Fruit fly (Drosophila melanogaster) whole organism, embryonic: ENCODE results near the gene CG15740.
A peak's percentile ranks its signal among the peaks of the same experiment; 100 is the strongest.

ENCODE experiments used
- Abd-B ChIP-seq: fragments of 200-800 bp; sonication (Bioruptor generic); optimal IDR thresholded peaks from 2 replicates; lab custom pipeline; 2018; ENCODE audit warnings: missing biosample characterization, mild to moderate bottlenecking, missing genetic modification characterization, moderate library complexity
- Atf3 ChIP-seq: fragments of 200-800 bp; sonication (Bioruptor generic); optimal IDR thresholded peaks from 3 replicates; lab custom pipeline; 2016; ENCODE audit warnings: missing biosample characterization, missing genetic modification characterization
- Atf6 ChIP-seq: fragments of 200-800 bp; sonication (Bioruptor generic); IDR thresholded peaks from 2 replicates; pipeline ENCODE4 v1.3.6; 2022; ENCODE audit warnings: missing biosample characterization, missing genetic modification characterization
- Bdp1 ChIP-seq: fragments of 200-800 bp; sonication (Bioruptor generic); optimal IDR thresholded peaks from 3 replicates; lab custom pipeline; 2016; ENCODE audit warnings: missing biosample characterization, missing genetic modification characterization
- CG1024 ChIP-seq: fragments of 200-800 bp; sonication (Bioruptor generic); IDR thresholded peaks from 2 replicates; pipeline ENCODE4 v1.3.6; 2022; ENCODE audit warnings: missing biosample characterization, missing genetic modification characterization
- CG10267 ChIP-seq: fragments of 200-800 bp; sonication (Bioruptor generic); optimal IDR thresholded peaks from 2 replicates; lab custom pipeline; 2018; ENCODE audit warnings: missing biosample characterization, mild to moderate bottlenecking, missing genetic modification characterization, moderate library complexity
- CG11695 ChIP-seq: fragments of 200-800 bp; sonication (Bioruptor generic); IDR thresholded peaks from 3 replicates; pipeline ENCODE4 v1.3.6; 2022; ENCODE audit warnings: missing biosample characterization, missing genetic modification characterization
- CG12299 ChIP-seq: fragments of 200-800 bp; sonication (Bioruptor generic); optimal IDR thresholded peaks from 2 replicates; lab custom pipeline; 2018; ENCODE audit warnings: missing biosample characterization, mild to moderate bottlenecking, missing genetic modification characterization
- CG12391 ChIP-seq: fragments of 200-800 bp; sonication (Bioruptor generic); optimal IDR thresholded peaks from 3 replicates; lab custom pipeline; 2018; ENCODE audit warnings: missing biosample characterization, mild to moderate bottlenecking, missing genetic modification characterization, moderate library complexity
- CG13775 ChIP-seq: fragments of 200-800 bp; sonication (Bioruptor generic); optimal IDR thresholded peaks from 3 replicates; lab custom pipeline; 2017; ENCODE audit warnings: missing biosample characterization, mild to moderate bottlenecking, missing genetic modification characterization
- CG15601 ChIP-seq: fragments of 200-800 bp; sonication (Bioruptor generic); optimal IDR thresholded peaks from 3 replicates; lab custom pipeline; 2019; ENCODE audit warnings: missing biosample characterization, mild to moderate bottlenecking, missing genetic modification characterization, moderate library complexity
- CG31441 ChIP-seq: fragments of 200-800 bp; sonication (Bioruptor generic); IDR thresholded peaks from 2 replicates; pipeline ENCODE4 v1.3.6; 2022; ENCODE audit warnings: missing biosample characterization, missing genetic modification characterization
- CG3726 ChIP-seq: fragments of 200-800 bp; sonication (Bioruptor generic); IDR thresholded peaks from 3 replicates; pipeline ENCODE4, ENCODE4 v1.3.6; 2022; ENCODE audit warnings: missing biosample characterization, missing genetic modification characterization
- CG4360 ChIP-seq: fragments of 200-800 bp; sonication (Bioruptor generic); IDR thresholded peaks from 2 replicates; pipeline ENCODE4 v1.3.6; 2022; ENCODE audit warnings: missing biosample characterization, missing genetic modification characterization
- CG6272 ChIP-seq: fragments of 200-800 bp; sonication (Bioruptor generic); IDR thresholded peaks from 2 replicates; pipeline ENCODE4 v1.3.6; 2022; ENCODE audit warnings: missing biosample characterization, missing genetic modification characterization
- CG7745 ChIP-seq: fragments of 200-800 bp; sonication (Bioruptor generic); optimal IDR thresholded peaks from 2 replicates; lab custom pipeline; 2018; ENCODE audit warnings: missing biosample characterization, mild to moderate bottlenecking, missing genetic modification characterization, moderate library complexity
- CG7963 ChIP-seq: fragments of 200-800 bp; sonication (Bioruptor generic); IDR thresholded peaks from 3 replicates; pipeline ENCODE4 v1.3.6; 2022; ENCODE audit warnings: missing biosample characterization, missing genetic modification characterization; ENCODE audit not compliant: partially characterized antibody
- CG7987 ChIP-seq: fragments of 200-800 bp; sonication (Bioruptor generic); optimal IDR thresholded peaks from 2 replicates; lab custom pipeline; 2018; ENCODE audit warnings: missing biosample characterization, mild to moderate bottlenecking, missing genetic modification characterization, moderate library complexity
- CG8290 ChIP-seq, 3 experiments: fragments of 200-800 bp; sonication (Bioruptor generic); optimal IDR thresholded peaks; 2 replicates each; lab custom pipeline; 2016 to 2019; ENCODE audit warnings: missing biosample characterization in 3 of 3, missing genetic modification characterization in 3 of 3, mild to moderate bottlenecking in 2 of 3, moderate library complexity in 1 of 3
- CG8388 ChIP-seq: fragments of 200-800 bp; sonication (Bioruptor generic); optimal IDR thresholded peaks from 2 replicates; lab custom pipeline; 2019; ENCODE audit warnings: missing biosample characterization, mild to moderate bottlenecking, missing genetic modification characterization, moderate library complexity
- CG9817 ChIP-seq: fragments of 200-800 bp; sonication (Bioruptor generic); optimal IDR thresholded peaks from 2 replicates; lab custom pipeline; 2018; ENCODE audit warnings: missing biosample characterization, mild to moderate bottlenecking, missing genetic modification characterization, moderate library complexity
- CHES-1-like ChIP-seq: fragments of 200-800 bp; sonication (Bioruptor generic); optimal IDR thresholded peaks from 2 replicates; lab custom pipeline; 2016; ENCODE audit warnings: missing biosample characterization, missing genetic modification characterization
- D19B ChIP-seq: fragments of 200-800 bp; sonication (Bioruptor generic); optimal IDR thresholded peaks from 2 replicates; lab custom pipeline; 2017; ENCODE audit warnings: missing biosample characterization, mild to moderate bottlenecking, missing genetic modification characterization
- Dip2 ChIP-seq: fragments of 200-800 bp; sonication (Bioruptor generic); IDR thresholded peaks from 2 replicates; pipeline ENCODE4 v1.3.6; 2022; ENCODE audit warnings: missing biosample characterization, missing genetic modification characterization
- Dll ChIP-seq: fragments of 200-800 bp; sonication (Bioruptor generic); IDR thresholded peaks from 4 replicates; pipeline ENCODE4 v1.3.6; 2022; ENCODE audit warnings: missing biosample characterization, missing genetic modification characterization; ENCODE audit not compliant: partially characterized antibody
- Doc3 ChIP-seq: fragments of 200-800 bp; sonication (Bioruptor generic); IDR thresholded peaks from 3 replicates; pipeline ENCODE4 v1.3.6; 2022; ENCODE audit warnings: missing biosample characterization, missing genetic modification characterization; ENCODE audit not compliant: partially characterized antibody
- E2f1 ChIP-seq: fragments of 200-800 bp; sonication (Bioruptor generic); IDR thresholded peaks from 2 replicates; pipeline ENCODE4 v1.3.6; 2022; ENCODE audit warnings: missing biosample characterization, missing genetic modification characterization
- Fer1 ChIP-seq: fragments of 200-800 bp; sonication (Bioruptor generic); optimal IDR thresholded peaks from 2 replicates; lab custom pipeline; 2017; ENCODE audit warnings: missing biosample characterization, mild to moderate bottlenecking, missing genetic modification characterization
- Fer2 ChIP-seq: fragments of 200-800 bp; sonication (Bioruptor generic); optimal IDR thresholded peaks from 2 replicates; lab custom pipeline; 2018; ENCODE audit warnings: missing biosample characterization, mild to moderate bottlenecking, missing genetic modification characterization, moderate library complexity
- GATAe ChIP-seq: fragments of 200-800 bp; sonication (Bioruptor generic); conservative IDR thresholded peaks from 2 replicates; pipeline ENCODE4 v1.3.6; 2022; ENCODE audit warnings: missing biosample characterization, missing genetic modification characterization
- HLH4C ChIP-seq: fragments of 200-800 bp; sonication (Bioruptor generic); IDR thresholded peaks from 3 replicates; pipeline ENCODE4 v1.3.6; 2022; ENCODE audit warnings: missing biosample characterization, missing genetic modification characterization; ENCODE audit not compliant: partially characterized antibody
- HLH54F ChIP-seq: fragments of 200-800 bp; sonication (Bioruptor generic); optimal IDR thresholded peaks from 3 replicates; lab custom pipeline; 2016; ENCODE audit warnings: missing biosample characterization, missing genetic modification characterization
- Myb ChIP-seq: fragments of 200-800 bp; sonication (Bioruptor generic); optimal IDR thresholded peaks from 2 replicates; lab custom pipeline; 2016; ENCODE audit warnings: missing biosample characterization, missing genetic modification characterization
- Sox102F ChIP-seq: fragments of 200-800 bp; sonication (Bioruptor generic); optimal IDR thresholded peaks from 2 replicates; lab custom pipeline; 2018; ENCODE audit warnings: missing biosample characterization, mild to moderate bottlenecking, missing genetic modification characterization, moderate library complexity
- Spps ChIP-seq: fragments of 200-800 bp; sonication (Bioruptor generic); optimal IDR thresholded peaks from 2 replicates; lab custom pipeline; 2018; ENCODE audit warnings: missing biosample characterization, mild to moderate bottlenecking, missing genetic modification characterization
- danr ChIP-seq: fragments of 200-800 bp; sonication (Bioruptor generic); IDR thresholded peaks from 2 replicates; pipeline ENCODE4 v1.3.6; 2022; ENCODE audit warnings: missing biosample characterization, missing genetic modification characterization
- gsb-n ChIP-seq: fragments of 200-800 bp; sonication (Bioruptor generic); optimal IDR thresholded peaks from 3 replicates; lab custom pipeline; 2018; ENCODE audit warnings: missing biosample characterization, mild to moderate bottlenecking, missing genetic modification characterization
- insv ChIP-seq, 2 experiments: fragments of 200-800 bp; sonication (Bioruptor generic); optimal IDR thresholded peaks; 3 replicates each; lab custom pipeline; 2016 to 2018; ENCODE audit warnings: missing biosample characterization in 2 of 2, missing genetic modification characterization in 2 of 2
- jing ChIP-seq: fragments of 200-800 bp; sonication (Bioruptor generic); optimal IDR thresholded peaks from 2 replicates; lab custom pipeline; 2018; ENCODE audit warnings: missing biosample characterization, mild to moderate bottlenecking, missing genetic modification characterization
- nom ChIP-seq: fragments of 200-800 bp; sonication (Bioruptor generic); optimal IDR thresholded peaks from 2 replicates; lab custom pipeline; 2017; ENCODE audit warnings: missing biosample characterization, missing genetic modification characterization, mild to moderate bottlenecking, moderate library complexity, missing genetic modification reagents
- seq ChIP-seq: fragments of 200-800 bp; sonication (Bioruptor generic); IDR thresholded peaks from 2 replicates; pipeline ENCODE4 v1.3.6; 2022; ENCODE audit warnings: missing biosample characterization, missing genetic modification characterization
- so ChIP-seq: fragments of 200-800 bp; sonication (Bioruptor generic); IDR thresholded peaks from 3 replicates; pipeline ENCODE4 v1.3.6; 2022; ENCODE audit warnings: missing biosample characterization, missing genetic modification characterization
- sug ChIP-seq: fragments of 200-800 bp; optimal IDR thresholded peaks from 2 replicates; lab custom pipeline; 2019; ENCODE audit warnings: missing biosample characterization, mild to moderate bottlenecking, missing genetic modification characterization, moderate library complexity
- tap ChIP-seq: fragments of 200-800 bp; optimal IDR thresholded peaks from 3 replicates; lab custom pipeline; 2019; ENCODE audit warnings: missing biosample characterization, mild to moderate bottlenecking, missing genetic modification characterization, moderate library complexity
- tin ChIP-seq: fragments of 200-800 bp; sonication (Bioruptor generic); optimal IDR thresholded peaks from 3 replicates; lab custom pipeline; 2016; ENCODE audit warnings: missing biosample characterization, missing genetic modification characterization
- toy ChIP-seq: fragments of 200-800 bp; sonication (Bioruptor generic); IDR thresholded peaks from 2 replicates; pipeline ENCODE4 v1.3.6; 2022; ENCODE audit warnings: missing biosample characterization, missing genetic modification characterization
- wdn ChIP-seq: fragments of 200-800 bp; sonication (Bioruptor generic); IDR thresholded peaks from 2 replicates; pipeline ENCODE4 v1.3.6; 2022; ENCODE audit warnings: missing biosample characterization, missing genetic modification characterization
- zen ChIP-seq: fragments of 200-800 bp; sonication (Bioruptor generic); optimal IDR thresholded peaks from 3 replicates; lab custom pipeline; 2018; ENCODE audit warnings: missing biosample characterization, mild to moderate bottlenecking, missing genetic modification characterization, moderate library complexity

CG15740 gene

DNA sequence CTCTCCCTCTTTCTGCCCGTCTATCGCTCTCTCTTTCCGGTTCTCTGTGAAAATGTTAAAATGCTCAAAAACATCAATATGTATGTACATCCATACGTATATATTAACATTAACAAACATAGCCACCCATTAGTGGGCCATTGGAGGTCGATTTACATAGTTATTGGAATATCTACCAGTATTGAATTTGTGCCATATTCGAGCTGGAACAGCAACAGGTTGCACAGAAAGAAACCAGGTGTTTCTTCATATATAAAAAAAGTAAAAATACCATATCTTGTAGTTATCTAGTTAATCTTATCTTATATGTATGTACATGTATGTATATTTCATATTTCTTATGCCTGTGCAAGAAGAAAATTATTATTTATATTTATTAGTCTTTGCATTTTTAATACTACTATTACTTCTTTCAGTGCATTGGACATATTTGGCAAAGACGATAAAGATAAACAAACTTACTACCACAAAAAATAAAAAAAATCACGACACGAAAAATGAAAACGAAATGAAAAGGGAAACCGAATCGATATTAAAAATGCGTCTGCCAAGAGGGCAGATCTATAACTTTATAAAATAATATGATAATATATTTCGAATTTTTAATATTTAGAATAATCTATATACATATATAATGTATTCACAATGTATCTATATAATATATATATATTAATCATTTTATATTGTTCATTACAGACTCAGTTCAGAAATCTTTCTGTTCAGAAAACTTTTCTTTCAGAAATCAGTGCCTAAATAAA, 2.8 kb upstream of the CG15740 start (continued):
- TF ChIP-seq Abd-B (GFP tag; lab: Kevin White, UChicago), result no peak
- TF ChIP-seq CG7745 (tag; lab: Kevin White, UChicago), result no peak
- TF ChIP-seq Atf6, result 0 out of 2 replicates have a peak, but pooled peaks have one; percentile 43
- no peak for TF ChIP-seq CG15601 (tag; lab: Kevin White, UChicago)
- no peak for TF ChIP-seq Dll (GFP tag; lab: Robert Waterston, UW)
- TF ChIP-seq jing (GFP tag; lab: Kevin White, UChicago), result no peak
- no peak for TF ChIP-seq CG8290 (GFP tag; optimal IDR thresholded peaks at IDR 0.05; lab: Kevin White, UChicago)
- TF ChIP-seq CG8290 (tag; optimal IDR thresholded peaks at IDR 0.05; lab: Kevin White, UChicago), result peak in 1 of 2 experiments; percentile 51
- peak; percentile 42 for TF ChIP-seq Fer1
- no peak for TF ChIP-seq Bdp1 (GFP tag; lab: Kevin White, UChicago)
- TF ChIP-seq CHES-1-like (GFP tag; lab: Kevin White, UChicago), result no peak
- TF ChIP-seq CG8388, result peak; percentile 37
- no peak for TF ChIP-seq Atf3
- TF ChIP-seq wdn (GFP tag; lab: Robert Waterston, UW), result no peak
- TF ChIP-seq Doc3, result no peak
- peak; percentile 2 for TF ChIP-seq CG7987
- no peak for TF ChIP-seq CG7963 (GFP tag; lab: Robert Waterston, UW)
- TF ChIP-seq HLH4C (GFP tag; lab: Robert Waterston, UW), result no peak
- TF ChIP-seq HLH54F (GFP tag; lab: Kevin White, UChicago), result no peak
- TF ChIP-seq nom, result no peak
- peak; percentile 79 for TF ChIP-seq Sox102F
- TF ChIP-seq D19B, result no peak
- TF ChIP-seq seq (GFP tag; lab: Robert Waterston, UW), result peak; percentile 26; the same call in 1 of the 2 replicates
- TF ChIP-seq Dip2, result no peak
- TF ChIP-seq sug (tag; lab: Kevin White, UChicago), result no peak
- TF ChIP-seq GATAe (GFP tag; lab: Robert Waterston, UW), result no peak
- TF ChIP-seq CG10267 (tag; lab: Kevin White, UChicago), result peak; percentile 26
- TF ChIP-seq toy (GFP tag; lab: Robert Waterston, UW), result no peak
- TF ChIP-seq CG11695, result 0 out of 3 replicates have a peak, but pooled peaks have one; percentile 19
- TF ChIP-seq CG9817 (tag; lab: Kevin White, UChicago), result peak; percentile 10
- no peak for TF ChIP-seq CG13775
- TF ChIP-seq CG1024 (GFP tag; lab: Robert Waterston, UW), result 0 out of 2 replicates have a peak, but pooled peaks have one; percentile 17
- peak; percentile 77 for TF ChIP-seq CG31441
- TF ChIP-seq insv (GFP tag; optimal IDR thresholded peaks at IDR 0.05; lab: Kevin White, UChicago), result no peak
- no peak for TF ChIP-seq CG3726
- peak; percentile 4 for TF ChIP-seq tin (GFP tag; lab: Kevin White, UChicago)
- TF ChIP-seq tap (tag; lab: Kevin White, UChicago), result peak; percentile 50
- no peak for TF ChIP-seq CG6272
- TF ChIP-seq zen (tag; lab: Kevin White, UChicago), result no peak
- TF ChIP-seq Spps (tag; lab: Kevin White, UChicago), result no peak
- no peak for TF ChIP-seq Myb (GFP tag; lab: Kevin White, UChicago)
- TF ChIP-seq danr (GFP tag; lab: Robert Waterston, UW), result no peak
- peak; percentile 49 for TF ChIP-seq CG12391 (tag; lab: Kevin White, UChicago)
- peak; percentile 13 for TF ChIP-seq CG12299
- TF ChIP-seq gsb-n (tag; lab: Kevin White, UChicago), result peak; percentile 5
- no peak for TF ChIP-seq CG4360
- peak; percentile 17 for TF ChIP-seq Fer2
- TF ChIP-seq so (GFP tag; lab: Robert Waterston, UW), result no peak; the same call in 2 of the 3 replicates
- peak; percentile 43; the same call in 1 of the 2 replicates for TF ChIP-seq E2f1 (GFP tag; lab: Robert Waterston, UW)
